Worm (Caenorhabditis elegans): ENCODE results near the gene dbn-1.
A peak's percentile ranks its signal among the peaks of the same experiment; 100 is the strongest.

DNA sequence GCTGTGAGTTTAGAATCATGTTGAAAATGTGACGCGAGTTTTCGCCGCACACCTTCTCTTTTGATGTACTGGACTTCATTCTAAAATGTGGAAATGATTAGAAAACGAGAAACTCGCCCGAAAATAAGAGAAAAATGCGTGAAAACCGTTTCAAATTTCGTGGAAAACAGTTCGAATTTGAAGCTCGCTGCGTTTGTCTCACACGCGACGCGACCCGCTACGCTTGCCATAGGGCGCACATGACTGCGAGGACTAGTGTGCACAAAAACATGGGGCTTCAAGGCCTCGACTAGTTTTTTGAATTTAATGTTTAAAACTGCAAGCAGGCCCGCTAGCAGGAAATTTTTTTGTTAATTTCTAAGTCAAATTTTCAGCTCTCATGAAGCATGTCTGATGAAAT is 9.3 kb upstream of the dbn-1 start, which contains the start of the genes cyk-4 and pdr-1:
- TF ChIP-seq nhr-21 (tag; optimal IDR thresholded peaks at IDR 0.05) (no peak), nhr-10 (tag; optimal IDR thresholded peaks at IDR 0.05) (no peak), ztf-11 (tag; optimal IDR thresholded peaks at IDR 0.05) (no peak), nhr-237 (tag; optimal IDR thresholded peaks at IDR 0.05) (no peak), nhr-12 (tag; optimal IDR thresholded peaks at IDR 0.05) (no peak), blmp-1 (tag; optimal IDR thresholded peaks at IDR 0.05; ENCODE audit: insufficient read depth) (peak; percentile 30), egl-27 (tag; optimal IDR thresholded peaks at IDR 0.05) (no peak), C34F6.9 (tag; optimal IDR thresholded peaks at IDR 0.05) (peak; percentile 76), lsy-2 (tag; optimal IDR thresholded peaks at IDR 0.05) (no peak), zag-1 (tag; optimal IDR thresholded peaks at IDR 0.05) (no peak), ama-1 (optimal IDR thresholded peaks at IDR 0.05) (no peak), mdl-1 (tag; optimal IDR thresholded peaks at IDR 0.05) (no peak), unc-62 (GFP tag; optimal IDR thresholded peaks at IDR 0.05) (no peak), fos-1 (tag; optimal IDR thresholded peaks at IDR 0.05) (no peak)
